Worm (Caenorhabditis elegans) whole organism, L2 larva: Measurements from ENCODE around the gene EEED8.15.

Experiments used
- C34F6.9 ChIP-seq: fragments of 150-350 bp; optimal IDR thresholded peaks from 2 replicates; lab custom pipeline; 2014; ENCODE audit warnings: missing biosample characterization, missing genetic modification characterization
- F13H6.1 ChIP-seq: sonication (generic microtip); optimal IDR thresholded peaks from 2 replicates; lab custom pipeline; 2016; ENCODE audit warnings: missing genetic modification characterization, missing compliant biosample characterization
- R02D3.7 ChIP-seq: fragments of 150-350 bp; optimal IDR thresholded peaks from 2 replicates; lab custom pipeline; 2014; ENCODE audit warnings: missing biosample characterization, missing genetic modification characterization
- Y55F3AM.14 ChIP-seq: fragments of 200-800 bp; sonication (Bioruptor generic); optimal IDR thresholded peaks from 2 replicates; lab custom pipeline; 2018; ENCODE audit warnings: mild to moderate bottlenecking, missing genetic modification characterization, missing compliant biosample characterization
- ZK546.5 ChIP-seq: sonication (generic microtip); optimal IDR thresholded peaks from 2 replicates; lab custom pipeline; 2017; ENCODE audit warnings: missing biosample characterization, missing genetic modification characterization
- alr-1 ChIP-seq: fragments of 150-350 bp; optimal IDR thresholded peaks from 2 replicates; lab custom pipeline; 2014; ENCODE audit warnings: missing biosample characterization, missing genetic modification characterization
- aly-2 ChIP-seq: fragments of 150-350 bp; optimal IDR thresholded peaks from 2 replicates; lab custom pipeline; 2014; ENCODE audit warnings: missing biosample characterization, missing genetic modification characterization
- ama-1 ChIP-seq: fragments of 150-350 bp; optimal IDR thresholded peaks from 2 replicates; lab custom pipeline; 2018; ENCODE audit warnings: inconsistent platforms
- blmp-1 ChIP-seq: sonication (generic microtip); optimal IDR thresholded peaks from 2 replicates; lab custom pipeline; 2017; ENCODE audit warnings: missing genetic modification characterization, mild to moderate bottlenecking, missing compliant biosample characterization, antibody characterized with exemption, moderate library complexity; ENCODE audit not compliant: insufficient read depth
- ceh-16 ChIP-seq: fragments of 150-350 bp; optimal IDR thresholded peaks from 2 replicates; lab custom pipeline; 2014; ENCODE audit warnings: missing biosample characterization, missing genetic modification characterization
- ceh-82 ChIP-seq: fragments of 150-350 bp; optimal IDR thresholded peaks from 2 replicates; lab custom pipeline; 2014; ENCODE audit warnings: missing biosample characterization, missing genetic modification characterization
- crh-2 ChIP-seq: sonication (generic microtip); optimal IDR thresholded peaks from 2 replicates; lab custom pipeline; 2017; ENCODE audit warnings: missing biosample characterization, missing genetic modification characterization
- dmd-4 ChIP-seq: sonication (generic microtip); optimal IDR thresholded peaks from 2 replicates; lab custom pipeline; 2017; ENCODE audit warnings: missing biosample characterization, missing genetic modification characterization
- egl-27 ChIP-seq: sonication (generic microtip); optimal IDR thresholded peaks from 3 replicates; lab custom pipeline; 2017; ENCODE audit warnings: missing biosample characterization, missing genetic modification reagents, missing genetic modification characterization
- elt-1 ChIP-seq: fragments of 150-350 bp; optimal IDR thresholded peaks from 2 replicates; lab custom pipeline; 2014; ENCODE audit warnings: missing biosample characterization, missing genetic modification characterization
- elt-3 ChIP-seq: sonication (generic microtip); optimal IDR thresholded peaks from 2 replicates; lab custom pipeline; 2017; ENCODE audit warnings: missing biosample characterization, missing genetic modification characterization
- fos-1 ChIP-seq: fragments of 150-350 bp; optimal IDR thresholded peaks from 2 replicates; lab custom pipeline; 2014; ENCODE audit warnings: missing biosample characterization, missing genetic modification characterization
- gmeb-1 ChIP-seq: fragments of 150-350 bp; optimal IDR thresholded peaks from 2 replicates; lab custom pipeline; 2014; ENCODE audit warnings: missing biosample characterization, missing genetic modification characterization
- lin-39 ChIP-seq: fragments of 150-350 bp; optimal IDR thresholded peaks from 2 replicates; lab custom pipeline; 2014; ENCODE audit warnings: missing biosample characterization, missing genetic modification reagents, missing genetic modification characterization
- mab-5 ChIP-seq: fragments of 150-350 bp; optimal IDR thresholded peaks from 2 replicates; lab custom pipeline; 2014; ENCODE audit warnings: missing biosample characterization, missing genetic modification characterization
- mbf-1 ChIP-seq: sonication (generic microtip); optimal IDR thresholded peaks from 2 replicates; lab custom pipeline; 2017; ENCODE audit warnings: missing biosample characterization, missing genetic modification characterization
- nhr-10 ChIP-seq: sonication (generic microtip); optimal IDR thresholded peaks from 2 replicates; lab custom pipeline; 2017; ENCODE audit warnings: missing biosample characterization, missing genetic modification characterization
- nhr-11 ChIP-seq: fragments of 150-350 bp; optimal IDR thresholded peaks from 2 replicates; lab custom pipeline; 2014; ENCODE audit warnings: missing biosample characterization, missing genetic modification characterization
- nhr-12 ChIP-seq: fragments of 150-350 bp; optimal IDR thresholded peaks from 2 replicates; lab custom pipeline; 2014; ENCODE audit warnings: missing biosample characterization, missing genetic modification characterization
- nhr-129 ChIP-seq: fragments of 150-350 bp; optimal IDR thresholded peaks from 2 replicates; lab custom pipeline; 2014; ENCODE audit warnings: missing biosample characterization, missing genetic modification characterization
- nhr-21 ChIP-seq: fragments of 150-350 bp; optimal IDR thresholded peaks from 2 replicates; lab custom pipeline; 2014; ENCODE audit warnings: missing biosample characterization, missing genetic modification characterization
- nhr-23 ChIP-seq: fragments of 150-350 bp; optimal IDR thresholded peaks from 2 replicates; lab custom pipeline; 2014; ENCODE audit warnings: missing biosample characterization, missing genetic modification reagents, missing genetic modification characterization
- nhr-237 ChIP-seq: fragments of 150-350 bp; optimal IDR thresholded peaks from 2 replicates; lab custom pipeline; 2014; ENCODE audit warnings: missing biosample characterization, missing genetic modification characterization
- nhr-25 ChIP-seq: fragments of 150-350 bp; sonication (generic microtip); optimal IDR thresholded peaks from 3 replicates; lab custom pipeline; 2014; ENCODE audit warnings: missing biosample characterization, missing genetic modification characterization
- nhr-6 ChIP-seq: fragments of 150-350 bp; optimal IDR thresholded peaks from 2 replicates; lab custom pipeline; 2014; ENCODE audit warnings: missing biosample characterization, missing genetic modification characterization
- sma-3 ChIP-seq: sonication (generic microtip); optimal IDR thresholded peaks from 2 replicates; lab custom pipeline; 2016; ENCODE audit warnings: missing genetic modification reagents, missing genetic modification characterization, missing compliant biosample characterization
- sma-9 ChIP-seq, 2 experiments: fragments of 150-350 bp in 1 of 2; sonication (generic microtip) in 1 of 2; optimal IDR thresholded peaks; 2 replicates each; lab custom pipeline; 2014 to 2016; ENCODE audit warnings: missing genetic modification characterization in 2 of 2, mild to moderate bottlenecking in 1 of 2, missing biosample characterization in 1 of 2, missing compliant biosample characterization in 1 of 2, missing genetic modification reagents in 1 of 2, moderate library complexity in 1 of 2
- unc-55 ChIP-seq: fragments of 150-350 bp; sonication (generic microtip); optimal IDR thresholded peaks from 3 replicates; lab custom pipeline; 2014; ENCODE audit warnings: missing biosample characterization, missing genetic modification reagents, missing genetic modification characterization
- ztf-1 ChIP-seq: fragments of 200-800 bp; sonication (Bioruptor generic); conservative IDR thresholded peaks from 2 replicates; pipeline ENCODE4 v1.3.6; 2022; ENCODE audit warnings: missing genetic modification characterization, missing compliant biosample characterization
- ztf-11 ChIP-seq: sonication (generic microtip); optimal IDR thresholded peaks from 2 replicates; lab custom pipeline; 2017; ENCODE audit warnings: missing biosample characterization, missing genetic modification characterization

Gene EEED8.15

DNA sequence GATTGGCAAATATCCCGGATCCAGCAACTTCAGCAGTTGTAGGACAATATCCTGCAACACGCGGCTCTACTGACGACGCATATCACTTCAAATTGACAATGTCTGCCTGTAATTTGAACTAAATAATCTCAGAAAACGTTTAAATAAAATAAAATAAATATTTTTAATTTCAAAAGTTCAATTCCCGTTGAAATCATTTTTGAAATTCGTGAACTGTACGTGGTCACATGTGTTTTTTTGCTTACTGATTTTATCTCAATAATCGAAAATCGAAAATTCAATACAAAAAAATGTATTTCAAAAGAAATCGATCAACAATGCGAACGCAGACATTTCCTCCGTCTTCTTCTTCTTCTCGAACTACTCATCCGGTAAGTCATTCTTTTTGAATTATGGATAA, 18.6 kb downstream of the EEED8.15 start, which contains the start of gene F07F6.1:
F07F6.1 (plus strand) TSS at position 301 of the 400 bp plus-strand sequence.
- TF ChIP-seq lin-39 (tag; lab: Kevin White, UChicago) (no peak), nhr-21 (tag; lab: Kevin White, UChicago) (no peak), ama-1 (lab: Kevin White, UChicago) (no peak), fos-1 (tag; lab: Kevin White, UChicago) (no peak), unc-55 (no peak), gmeb-1 (no peak), ztf-11 (no peak), blmp-1 (no peak)

ce11 chrII:5446506-5446905, 27.5 kb downstream of the EEED8.15 start, which contains the start of gene nmr-1:
TSS of gene nmr-1 (minus strand) at chrII:5446606.
- TF ChIP-seq C34F6.9 (tag; lab: Kevin White, UChicago) (no peak), egl-27 (tag; lab: Kevin White, UChicago) (no peak), ztf-1 (GFP tag; lab: Robert Waterston, UW) (no peak), nhr-6 (tag; lab: Kevin White, UChicago) (no peak), nhr-10 (no peak), nhr-237 (tag; lab: Kevin White, UChicago) (no peak), Y55F3AM.14 (no peak), dmd-4 (tag; lab: Kevin White, UChicago) (no peak), ztf-11 (no peak), ceh-16 (tag; lab: Kevin White, UChicago) (no peak), elt-3 (tag; lab: Kevin White, UChicago) (no peak), ZK546.5 (tag; lab: Kevin White, UChicago) (no peak), nhr-25 (tag; lab: Kevin White, UChicago) (no peak), crh-2 (no peak), nhr-129 (tag; lab: Kevin White, UChicago) (no peak), nhr-23 (tag; lab: Kevin White, UChicago) (no peak), unc-55 (no peak), ceh-82 (tag; lab: Kevin White, UChicago) (no peak), blmp-1 (no peak)

DNA sequence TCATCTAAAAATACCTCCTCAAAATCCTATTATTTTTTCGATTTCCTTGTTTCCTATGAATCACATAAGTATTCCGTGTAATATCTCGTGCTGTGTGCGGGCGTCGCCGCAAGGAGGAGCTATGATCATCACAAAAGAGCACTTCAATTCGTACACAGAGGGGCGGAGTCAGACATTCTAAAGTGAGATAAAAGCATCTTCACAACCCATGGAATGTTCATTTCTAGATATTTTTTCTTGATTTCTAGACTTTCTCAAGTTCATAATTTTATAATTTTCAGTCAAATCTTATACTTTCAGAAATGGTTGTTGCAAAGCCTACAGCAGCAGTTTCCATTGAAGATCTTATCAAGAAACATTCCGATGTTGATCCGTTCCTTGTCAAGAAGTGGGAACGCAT, 28.4 kb downstream of the EEED8.15 start, which contains the start of gene cex-1:
cex-1 (plus strand) TSS at position 301 of the 400 bp plus-strand sequence.
- no peak for TF ChIP-seq R02D3.7
- no peak for TF ChIP-seq ama-1 (lab: Kevin White, UChicago)
- no peak for TF ChIP-seq unc-55
- no peak for TF ChIP-seq C34F6.9 (tag; lab: Kevin White, UChicago)
- no peak for TF ChIP-seq nhr-6 (tag; lab: Kevin White, UChicago)
- TF ChIP-seq mab-5, result no peak
- no peak for TF ChIP-seq nhr-23 (tag; lab: Kevin White, UChicago)
- no peak for TF ChIP-seq fos-1 (tag; lab: Kevin White, UChicago)
- TF ChIP-seq aly-2 (tag; lab: Kevin White, UChicago), result no peak
- no peak for TF ChIP-seq nhr-129 (tag; lab: Kevin White, UChicago)
- TF ChIP-seq nhr-237 (tag; lab: Kevin White, UChicago), result no peak
- no peak for TF ChIP-seq dmd-4 (tag; lab: Kevin White, UChicago)
- TF ChIP-seq nhr-21 (tag; lab: Kevin White, UChicago), result no peak
- no peak for TF ChIP-seq alr-1 (tag; lab: Kevin White, UChicago)
- no peak for TF ChIP-seq ztf-1 (GFP tag; lab: Robert Waterston, UW)
- TF ChIP-seq crh-2, result no peak
- TF ChIP-seq nhr-12 (tag; lab: Kevin White, UChicago), result no peak
- TF ChIP-seq ceh-82 (tag; lab: Kevin White, UChicago), result no peak
- TF ChIP-seq ceh-16 (tag; lab: Kevin White, UChicago), result no peak
- TF ChIP-seq, all 48 proteins: peak for 0

DNA sequence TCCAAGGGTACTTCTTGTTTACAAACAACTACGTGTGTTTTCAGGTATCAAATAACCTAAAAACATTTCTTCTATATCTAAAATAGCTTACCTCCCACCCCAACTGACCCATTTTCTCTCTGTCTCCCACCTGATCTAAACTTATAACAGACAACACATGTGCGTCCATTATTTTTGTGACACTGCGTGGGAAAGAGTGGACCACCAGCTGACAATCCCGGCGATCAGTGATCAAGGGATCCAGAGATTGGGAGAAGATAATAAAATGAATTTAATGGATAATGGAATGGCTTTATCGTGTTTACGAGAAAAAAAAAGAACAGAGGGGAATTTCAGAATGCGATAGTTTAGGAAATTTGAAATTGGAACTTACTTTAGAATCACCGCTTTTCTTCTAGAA, 30.2 kb downstream of the EEED8.15 start:
- TF ChIP-seq F13H6.1 (peak; percentile 52), sma-9 (GFP tag; optimal IDR thresholded peaks at IDR 0.05; lab: Kevin White, UChicago) (peak; percentile 60), sma-9 (tag; optimal IDR thresholded peaks at IDR 0.05; lab: Kevin White, UChicago) (no peak), mab-5 (no peak)

DNA sequence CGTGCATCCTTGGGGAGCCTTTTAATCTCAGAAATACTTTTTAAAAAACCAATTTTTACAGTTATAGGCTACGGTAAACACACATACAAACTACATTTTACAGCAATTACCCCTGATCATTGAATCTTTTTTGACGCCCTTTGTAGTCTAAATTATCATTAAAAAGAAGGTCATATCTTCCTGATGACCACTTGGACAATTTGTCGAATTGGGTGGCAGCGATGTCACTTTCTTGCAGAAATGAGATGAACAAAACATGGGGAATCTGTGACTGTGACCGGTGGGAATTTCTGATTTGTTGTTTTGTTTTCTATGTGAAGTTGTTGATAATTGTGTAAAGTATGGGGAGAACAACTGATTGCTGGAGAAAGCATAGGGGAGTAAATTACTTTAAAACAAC, 30.6 kb downstream of the EEED8.15 start:
- TF ChIP-seq sma-3 (GFP tag; lab: Kevin White, UChicago), result peak; percentile 56
- TF ChIP-seq unc-55, result no peak

DNA sequence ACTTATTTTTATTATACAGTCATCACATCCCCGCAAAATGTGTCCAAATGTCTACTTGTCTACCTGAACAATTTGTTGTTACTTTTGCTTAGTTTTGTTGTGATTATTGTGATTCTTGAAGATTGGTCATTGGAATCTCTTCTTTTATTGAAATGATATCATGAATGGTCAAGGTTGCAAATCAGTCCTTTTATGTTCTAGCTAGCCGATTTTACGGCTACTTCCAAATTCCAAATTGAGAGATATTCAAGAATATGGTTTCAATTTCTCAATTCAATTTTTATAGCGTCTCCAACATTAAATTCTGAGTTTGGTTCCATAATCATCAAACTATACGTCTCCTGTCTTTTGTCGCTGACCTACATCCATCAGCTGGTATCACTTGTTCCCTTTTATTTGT, 32.2 kb downstream of the EEED8.15 start:
- TF ChIP-seq nhr-25 (tag; lab: Kevin White, UChicago) (no peak), ZK546.5 (tag; lab: Kevin White, UChicago) (no peak), elt-1 (no peak), ama-1 (lab: Kevin White, UChicago) (no peak), lin-39 (tag; lab: Kevin White, UChicago) (no peak), Y55F3AM.14 (no peak), ceh-16 (tag; lab: Kevin White, UChicago) (no peak), nhr-11 (tag; lab: Kevin White, UChicago) (no peak), crh-2 (no peak), egl-27 (tag; lab: Kevin White, UChicago) (no peak), mbf-1 (tag; lab: Kevin White, UChicago) (no peak), ztf-1 (GFP tag; lab: Robert Waterston, UW) (no peak), nhr-6 (tag; lab: Kevin White, UChicago) (no peak)
